Worm (Caenorhabditis elegans): ENCODE data around the gene pinn-1.

The pinn-1 gene

DNA sequence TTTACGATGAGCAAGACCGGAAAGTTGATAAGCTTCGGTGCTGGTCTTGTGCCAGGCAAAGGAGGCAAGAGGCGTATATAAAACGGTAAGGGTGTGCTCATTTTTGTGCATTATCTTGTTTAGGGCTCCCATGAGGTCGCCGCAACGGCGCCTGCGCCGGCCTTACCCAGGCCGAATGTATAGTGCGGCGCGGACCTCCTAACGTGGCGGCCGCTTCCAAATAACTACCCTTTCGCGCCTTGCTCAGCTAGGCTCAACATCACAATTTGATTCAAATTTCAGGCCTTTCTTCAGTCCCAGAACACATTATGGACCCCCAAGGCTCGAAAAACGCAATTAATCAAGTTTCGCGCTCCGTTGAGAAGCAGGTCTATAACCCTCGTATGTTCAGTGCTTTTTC, 38.7 kb upstream of the pinn-1 start, which contains the start of the genes ZK355.3 and ZK355.8:
Gene ZK355.3, minus strand, starts transcription at position 101 of the 400 bp plus-strand sequence.
Gene ZK355.8, plus strand, starts transcription at position 272 of the 400 bp plus-strand sequence.
- no peak for TF ChIP-seq pqm-1 (tag; optimal IDR thresholded peaks at IDR 0.05)
- TF ChIP-seq ama-1 (optimal IDR thresholded peaks at IDR 0.05): no peak
- no peak for TF ChIP-seq nhr-76 (tag; optimal IDR thresholded peaks at IDR 0.05)
- no peak for TF ChIP-seq ZK546.5 (tag; optimal IDR thresholded peaks at IDR 0.05)
- TF ChIP-seq nhr-77 (tag; optimal IDR thresholded peaks at IDR 0.05): no peak
- no peak for TF ChIP-seq tbx-2 (tag; optimal IDR thresholded peaks at IDR 0.05)
- no peak for TF ChIP-seq nhr-237 (tag; optimal IDR thresholded peaks at IDR 0.05)
- TF ChIP-seq mdl-1 (tag; optimal IDR thresholded peaks at IDR 0.05): no peak
- no peak for TF ChIP-seq daf-12 (tag; optimal IDR thresholded peaks at IDR 0.05)
- no peak for TF ChIP-seq jun-1 (tag; optimal IDR thresholded peaks at IDR 0.05)
- TF ChIP-seq aly-2 (tag; optimal IDR thresholded peaks at IDR 0.05): no peak
- TF ChIP-seq ceh-82 (tag; optimal IDR thresholded peaks at IDR 0.05): no peak
- TF ChIP-seq fkh-2 (tag; optimal IDR thresholded peaks at IDR 0.05): no peak

DNA sequence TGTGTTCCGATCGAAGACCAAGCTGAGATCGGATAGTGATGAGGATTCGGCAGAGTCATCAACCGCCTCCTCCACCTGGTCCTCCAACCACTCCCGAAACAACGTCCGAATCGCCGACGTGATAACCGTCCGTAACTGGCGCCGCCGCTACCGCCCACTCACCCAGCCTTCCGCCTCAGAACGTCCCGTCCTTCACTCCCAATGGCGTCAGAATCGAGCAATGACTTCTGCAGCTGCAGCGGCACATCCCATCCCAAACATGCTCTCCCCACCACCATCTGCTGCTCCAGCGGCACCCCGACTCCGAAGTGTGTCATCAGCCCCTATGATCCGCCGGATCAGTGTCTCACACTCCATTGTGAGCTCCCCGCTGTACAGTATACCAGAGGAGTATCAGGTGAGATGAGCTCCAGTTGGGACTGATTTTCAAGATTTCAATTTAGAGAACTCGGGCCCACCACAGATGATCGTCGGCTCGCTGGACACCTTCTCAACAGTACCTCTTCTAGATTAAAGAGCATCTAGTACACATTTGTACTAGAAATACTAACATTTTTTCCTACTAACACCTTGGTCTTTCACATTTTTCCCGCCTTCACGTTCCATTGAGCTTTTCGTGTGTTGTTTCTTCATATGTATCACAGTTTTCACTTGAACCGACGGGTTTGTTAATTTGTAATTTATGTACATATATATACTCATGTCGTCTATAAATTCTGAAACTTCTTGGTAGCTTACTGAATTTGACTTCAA, 37.2 kb upstream of the pinn-1 start:
- no peak for TF ChIP-seq ceh-82 (tag; optimal IDR thresholded peaks at IDR 0.05)

DNA sequence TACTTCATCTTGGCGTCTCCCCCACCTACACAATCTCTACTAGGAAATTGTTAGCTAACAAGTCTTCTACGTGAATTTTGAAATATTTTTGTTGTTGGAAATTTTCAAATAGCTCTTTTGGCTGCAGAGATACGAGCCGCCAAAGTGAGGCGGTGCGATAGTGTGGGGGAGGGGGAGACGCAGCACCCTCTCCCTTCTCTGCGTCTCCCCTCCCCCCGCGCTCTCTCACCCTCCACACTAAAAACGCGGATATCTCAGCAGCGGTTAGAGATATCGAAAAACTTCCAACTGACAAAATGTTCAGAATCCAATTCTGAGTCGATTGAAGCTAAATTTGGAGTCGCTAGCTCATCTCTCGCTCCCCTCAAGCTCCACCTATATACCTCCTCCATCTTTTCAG, 36.2 kb upstream of the pinn-1 start:
- TF ChIP-seq mdl-1 (tag; optimal IDR thresholded peaks at IDR 0.05) (no peak), nhr-28 (tag; optimal IDR thresholded peaks at IDR 0.05) (no peak), eor-1 (tag; optimal IDR thresholded peaks at IDR 0.05) (no peak), tbx-2 (tag; optimal IDR thresholded peaks at IDR 0.05) (no peak), lin-39 (tag; optimal IDR thresholded peaks at IDR 0.05) (no peak), aly-2 (tag; optimal IDR thresholded peaks at IDR 0.05) (no peak), nhr-12 (tag; optimal IDR thresholded peaks at IDR 0.05) (no peak), hmg-11 (tag; optimal IDR thresholded peaks at IDR 0.05) (no peak), jun-1 (tag; optimal IDR thresholded peaks at IDR 0.05) (no peak), ceh-16 (tag; optimal IDR thresholded peaks at IDR 0.05) (no peak), R02D3.7 (tag; optimal IDR thresholded peaks at IDR 0.05) (no peak), nhr-43 (tag; optimal IDR thresholded peaks at IDR 0.05; ENCODE audit: poor library complexity, severe bottlenecking) (no peak), nhr-25 (tag; optimal IDR thresholded peaks at IDR 0.05) (no peak), nhr-77 (tag; optimal IDR thresholded peaks at IDR 0.05) (no peak), pqm-1 (tag; optimal IDR thresholded peaks at IDR 0.05) (no peak), zag-1 (tag; optimal IDR thresholded peaks at IDR 0.05) (no peak), skn-1 (tag; optimal IDR thresholded peaks at IDR 0.05) (no peak), ZK546.5 (tag; optimal IDR thresholded peaks at IDR 0.05) (no peak)

DNA sequence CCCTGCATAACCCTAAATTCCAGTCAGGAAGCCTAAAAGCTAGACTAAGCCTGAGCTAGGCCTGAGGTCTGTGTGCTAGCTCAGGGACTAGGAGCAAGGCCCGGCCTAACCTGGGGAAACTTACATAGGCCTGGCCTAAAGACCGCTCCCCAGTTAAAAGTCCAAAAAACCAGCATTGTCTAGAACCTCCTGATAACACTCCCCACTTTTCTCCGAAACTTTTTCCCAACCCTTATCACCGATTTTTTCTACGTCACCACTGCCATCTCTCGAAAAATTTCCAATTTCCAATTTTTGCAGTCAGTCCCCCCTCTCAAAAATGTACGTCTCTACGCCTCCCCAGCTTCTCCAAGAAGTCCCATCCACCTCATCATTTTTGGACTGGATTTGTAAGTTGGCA, 34.8 kb upstream of the pinn-1 start, which contains the start of gene ZK355.2:
Gene ZK355.2, plus strand, starts transcription at position 301 of the 400 bp plus-strand sequence.
- TF ChIP-seq elt-2 (tag; optimal IDR thresholded peaks at IDR 0.05) (peak; percentile 30), mml-1 (tag; optimal IDR thresholded peaks at IDR 0.05) (no peak)

DNA sequence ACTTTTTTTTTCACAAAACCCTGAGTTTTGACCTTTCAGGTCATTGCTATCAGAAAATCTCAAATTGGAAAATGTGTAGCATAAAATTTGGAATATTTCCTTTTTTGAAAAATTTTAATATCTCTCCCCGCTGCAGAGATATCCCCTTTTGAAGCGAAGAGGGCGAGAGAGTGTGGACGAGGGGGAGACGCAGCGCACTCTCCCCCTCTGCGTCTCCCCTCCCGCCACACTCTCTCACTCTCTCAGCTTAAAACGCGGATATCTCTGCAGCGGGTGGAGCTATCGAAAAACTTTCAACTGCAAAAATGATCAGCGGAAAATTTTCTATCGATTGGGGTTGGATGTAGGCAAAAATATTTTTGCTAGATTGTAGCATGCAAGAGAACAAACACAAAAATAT, 34.0 kb upstream of the pinn-1 start:
- no peak for TF ChIP-seq nhr-12 (tag; optimal IDR thresholded peaks at IDR 0.05)

DNA sequence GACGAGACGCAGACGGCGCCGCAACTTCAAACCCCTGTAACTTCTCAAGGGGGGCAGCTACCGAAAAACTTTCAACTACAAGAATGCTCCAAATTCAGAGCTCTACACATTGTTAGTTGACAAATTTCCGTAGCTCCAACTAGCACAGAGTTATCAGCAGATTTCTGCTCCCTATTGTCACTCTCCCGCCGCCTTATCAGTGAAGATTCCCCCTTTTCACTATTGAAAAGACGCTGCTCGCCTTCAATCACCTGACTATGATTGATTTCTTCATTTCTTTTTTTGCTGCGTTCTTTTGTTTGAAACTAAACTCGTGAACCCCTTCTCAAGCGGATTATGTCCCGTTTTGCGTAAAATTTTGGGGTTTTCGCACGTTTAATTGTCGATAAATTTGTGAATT, 33.6 kb upstream of the pinn-1 start:
- peak; percentile 77 for TF ChIP-seq elt-2 (tag; optimal IDR thresholded peaks at IDR 0.05)
- no peak for TF ChIP-seq unc-62 (GFP tag; optimal IDR thresholded peaks at IDR 0.05)
- TF ChIP-seq sea-2 (GFP tag; optimal IDR thresholded peaks at IDR 0.05): no peak
- peak; percentile 2 for TF ChIP-seq pha-4 (tag; optimal IDR thresholded peaks at IDR 0.05)
- peak; percentile 73 for TF ChIP-seq ama-1 (optimal IDR thresholded peaks at IDR 0.05)
- peak; percentile 35 for TF ChIP-seq pqm-1 (tag; optimal IDR thresholded peaks at IDR 0.05)
- no peak for TF ChIP-seq nhr-43 (tag; optimal IDR thresholded peaks at IDR 0.05; ENCODE audit: poor library complexity, severe bottlenecking)
- TF ChIP-seq ztf-4 (tag; optimal IDR thresholded peaks at IDR 0.05): no peak
- TF ChIP-seq ztf-11 (tag; optimal IDR thresholded peaks at IDR 0.05): no peak
